Fruit fly (Drosophila melanogaster) whole organism, prepupa: ENCODE data around the gene CG7963.

Source experiments
- CG11902 ChIP-seq: fragments of 200-800 bp; sonication (Bioruptor generic); optimal IDR thresholded peaks from 3 replicates; lab custom pipeline; 2016; ENCODE audit warnings: missing biosample characterization, missing genetic modification characterization
- CG32006 ChIP-seq: fragments of 200-800 bp; sonication (Bioruptor generic); optimal IDR thresholded peaks from 3 replicates; lab custom pipeline; 2017; ENCODE audit warnings: missing biosample characterization, mild to moderate bottlenecking, missing genetic modification characterization
- CG3919 ChIP-seq: fragments of 200-800 bp; sonication (Bioruptor generic); optimal IDR thresholded peaks from 3 replicates; lab custom pipeline; 2016; ENCODE audit warnings: missing biosample characterization, missing genetic modification characterization
- CG6808 ChIP-seq: fragments of 200-800 bp; sonication (Bioruptor generic); optimal IDR thresholded peaks from 3 replicates; lab custom pipeline; 2017; ENCODE audit warnings: missing biosample characterization, missing genetic modification characterization, mild to moderate bottlenecking, moderate library complexity, missing genetic modification reagents
- CG6854 ChIP-seq: fragments of 200-800 bp; sonication (Bioruptor generic); optimal IDR thresholded peaks from 2 replicates; lab custom pipeline; 2017; ENCODE audit warnings: missing biosample characterization, mild to moderate bottlenecking, missing genetic modification characterization
- Hr38 ChIP-seq: sonication (Bioruptor generic); optimal IDR thresholded peaks from 2 replicates; lab custom pipeline; 2016; ENCODE audit warnings: missing biosample characterization, missing genetic modification characterization
- Hr39 ChIP-seq: fragments of 200-800 bp; sonication (Bioruptor generic); optimal IDR thresholded peaks from 2 replicates; lab custom pipeline; 2016; ENCODE audit warnings: missing biosample characterization, missing genetic modification characterization
- Sox102F ChIP-seq: fragments of 200-800 bp; sonication (Bioruptor generic); optimal IDR thresholded peaks from 2 replicates; lab custom pipeline; 2016; ENCODE audit warnings: missing biosample characterization, mild to moderate bottlenecking, missing genetic modification characterization
- Sox14 ChIP-seq: fragments of 200-800 bp; sonication (Bioruptor generic); optimal IDR thresholded peaks from 3 replicates; lab custom pipeline; 2016; ENCODE audit warnings: missing biosample characterization, missing genetic modification characterization
- dac ChIP-seq: fragments of 200-800 bp; sonication (Bioruptor generic); optimal IDR thresholded peaks from 2 replicates; lab custom pipeline; 2017; ENCODE audit warnings: missing biosample characterization, mild to moderate bottlenecking, missing genetic modification characterization
- eg ChIP-seq: fragments of 200-800 bp; sonication (Bioruptor generic); IDR thresholded peaks from 3 replicates; pipeline ENCODE4 v1.3.6; 2022; ENCODE audit warnings: missing biosample characterization, missing genetic modification characterization
- fd85E ChIP-seq: fragments of 200-800 bp; sonication (Bioruptor generic); optimal IDR thresholded peaks from 3 replicates; lab custom pipeline; 2016; ENCODE audit warnings: missing biosample characterization, missing genetic modification characterization
- lz ChIP-seq: fragments of 200-800 bp; sonication (Bioruptor generic); optimal IDR thresholded peaks from 3 replicates; lab custom pipeline; 2016; ENCODE audit warnings: missing biosample characterization, missing genetic modification characterization
- pdm3 ChIP-seq: fragments of 200-800 bp; sonication (Bioruptor generic); optimal IDR thresholded peaks from 3 replicates; lab custom pipeline; 2016; ENCODE audit warnings: missing biosample characterization, missing genetic modification characterization

dm6 chr3R:8357372-8357992, 5.1 kb upstream of the CG7963 start:
- TF ChIP-seq Hr39 (GFP tag; lab: Kevin White, UChicago) (no peak), CG11902 (GFP tag; lab: Kevin White, UChicago) (no peak), eg (GFP tag; lab: Robert Waterston, UW) (no peak), Sox14 (GFP tag; lab: Kevin White, UChicago) (no peak), lz (GFP tag; lab: Kevin White, UChicago) (no peak), dac (no peak), CG3919 (GFP tag; lab: Kevin White, UChicago) (no peak), CG6808 (GFP tag; lab: Kevin White, UChicago) (no peak), pdm3 (GFP tag; lab: Kevin White, UChicago) (no peak), Hr38 (GFP tag; lab: Kevin White, UChicago) (no peak), CG32006 (no peak), fd85E (GFP tag; lab: Kevin White, UChicago) (no peak), Sox102F (GFP tag; lab: Kevin White, UChicago) (no peak), CG6854 (GFP tag; lab: Kevin White, UChicago) (no peak)
